Fruit fly (Drosophila melanogaster): ENCODE results near the gene CG34295.

DNA sequence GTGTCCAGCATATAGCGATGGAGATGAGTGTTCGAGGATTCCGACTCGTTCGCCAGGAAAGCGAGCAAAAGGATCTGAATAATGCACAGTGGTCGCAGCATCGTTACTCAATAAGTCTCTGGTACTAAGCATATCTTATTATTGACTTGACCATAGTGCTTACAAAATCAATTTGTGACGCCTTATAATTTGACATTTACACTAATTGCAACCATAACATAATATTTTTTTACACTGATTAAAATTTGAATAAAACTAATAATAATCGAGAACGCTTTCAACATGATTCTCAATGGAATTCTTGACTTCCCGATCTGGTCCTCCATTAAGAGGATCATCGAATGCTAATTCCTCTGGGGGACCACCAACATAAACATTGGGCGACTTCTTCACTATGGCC, 32.5 kb upstream of the CG34295 start, which contains the start of gene CG9997:
- TF ChIP-seq cic (GFP tag; optimal IDR thresholded peaks at IDR 0.05) (no peak), CG7045 (GFP tag; optimal IDR thresholded peaks at IDR 0.05) (no peak), pad (GFP tag; optimal IDR thresholded peaks at IDR 0.05) (no peak), CG11617 (GFP tag; optimal IDR thresholded peaks at IDR 0.05) (no peak), tj (GFP tag; optimal IDR thresholded peaks at IDR 0.05) (no peak), kay (GFP tag; ENCODE audit: borderline replicate concordance) (no peak), CG1620 (GFP tag; optimal IDR thresholded peaks at IDR 0.05) (no peak), toe (GFP tag; optimal IDR thresholded peaks at IDR 0.05) (no peak), Hr96 (GFP tag; optimal IDR thresholded peaks at IDR 0.05) (no peak), bab1 (GFP tag; optimal IDR thresholded peaks at IDR 0.05) (no peak)

All from whole organism, adult.